Worm (Caenorhabditis elegans) whole organism, early embryonic: ENCODE measurements around the gene col-162.

Experiments used
- flt-1 ChIP-seq: fragments of 200-800 bp; sonication (Bioruptor generic); IDR thresholded peaks from 2 replicates; pipeline ENCODE4 v1.3.6; 2022; ENCODE audit warnings: missing genetic modification characterization, missing compliant biosample characterization
- hmbx-1 ChIP-seq: sonication (generic microtip); optimal IDR thresholded peaks from 2 replicates; lab custom pipeline; 2016; ENCODE audit warnings: mild to moderate bottlenecking, missing genetic modification characterization, missing compliant biosample characterization
- hmg-4 ChIP-seq: fragments of 200-800 bp; sonication (Bioruptor generic); optimal IDR thresholded peaks from 2 replicates; lab custom pipeline; 2018; ENCODE audit warnings: mild to moderate bottlenecking, missing genetic modification characterization, missing compliant biosample characterization
- hnd-1 ChIP-seq: sonication (generic microtip); optimal IDR thresholded peaks from 2 replicates; lab custom pipeline; 2016; ENCODE audit warnings: missing genetic modification characterization, missing compliant biosample characterization
- tbx-37 ChIP-seq: fragments of 200-800 bp; sonication (Bioruptor generic); conservative IDR thresholded peaks from 2 replicates; pipeline ENCODE4 v1.3.6; 2022; ENCODE audit warnings: missing genetic modification reagents, missing genetic modification characterization, missing compliant biosample characterization

DNA sequence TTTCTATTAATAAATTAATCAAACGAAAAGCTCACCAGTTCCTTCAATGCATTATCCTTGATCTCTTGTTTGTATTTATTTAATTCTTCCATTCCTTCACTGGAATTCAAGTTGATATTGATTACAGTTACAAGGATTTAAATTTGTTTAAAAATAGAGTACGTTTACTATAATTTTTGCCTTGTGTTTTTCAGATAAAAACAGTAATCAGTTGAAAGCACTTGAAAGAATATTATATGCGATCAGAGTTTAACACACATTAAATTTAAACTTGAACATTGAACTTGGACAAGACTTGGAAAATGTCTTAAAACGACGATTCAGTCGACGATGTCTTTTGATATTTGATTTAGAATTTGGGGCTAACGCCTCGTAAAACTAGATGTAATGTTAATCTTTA is 24.2 kb upstream of the col-162 start, which contains the start of gene F53F1.6:
- TF ChIP-seq tbx-37 (GFP tag; lab: Robert Waterston, UW): no peak
- no peak for TF ChIP-seq hmg-4 (GFP tag; lab: Kevin White, UChicago)
- no peak for TF ChIP-seq hnd-1 (tag; lab: Kevin White, UChicago)
- no peak for TF ChIP-seq hmbx-1 (tag; lab: Kevin White, UChicago)
- TF ChIP-seq flt-1 (GFP tag; lab: Robert Waterston, UW): no peak
